Worm (Caenorhabditis elegans): ENCODE data around the gene cyp-33C12.

The cyp-33C12 gene

ce11 chrV:2181738-2182137, 22.5 kb downstream of the cyp-33C12 start, which contains the start of gene srbc-16:
TSS of gene srbc-16 (plus strand) at chrV:2182038.
- TF ChIP-seq mml-1 (tag; optimal IDR thresholded peaks at IDR 0.05): no peak
- TF ChIP-seq ama-1 (optimal IDR thresholded peaks at IDR 0.05): no peak
- no peak for TF ChIP-seq eor-1 (tag; optimal IDR thresholded peaks at IDR 0.05)
- no peak for TF ChIP-seq snpc-4 (tag; optimal IDR thresholded peaks at IDR 0.05)

- TF ChIP-seq skn-1 (tag; optimal IDR thresholded peaks at IDR 0.05) (no peak), unc-39 (tag; optimal IDR thresholded peaks at IDR 0.05) (no peak), egl-5 (tag; optimal IDR thresholded peaks at IDR 0.05) (no peak), nhr-11 (tag; optimal IDR thresholded peaks at IDR 0.05) (no peak), elt-2 (tag; optimal IDR thresholded peaks at IDR 0.05) (no peak), tbx-2 (tag; optimal IDR thresholded peaks at IDR 0.05) (no peak)
These were observed 25.0 kb downstream of the cyp-33C12 start, which contains the start of gene cyp-33C1 for ce11 chrV:2179214-2179613. TSS of gene cyp-33C1 (plus strand) at chrV:2179514.

- no peak for TF ChIP-seq unc-62 (GFP tag; optimal IDR thresholded peaks at IDR 0.05)
- TF ChIP-seq nhr-237 (tag; optimal IDR thresholded peaks at IDR 0.05): no peak
- no peak for TF ChIP-seq tbx-2 (tag; optimal IDR thresholded peaks at IDR 0.05)
- no peak for TF ChIP-seq ceh-82 (tag; optimal IDR thresholded peaks at IDR 0.05)
- TF ChIP-seq nhr-67 (tag; optimal IDR thresholded peaks at IDR 0.05): no peak
- no peak for TF ChIP-seq lin-15B (tag; optimal IDR thresholded peaks at IDR 0.05)
- no peak for TF ChIP-seq fkh-10 (GFP tag; optimal IDR thresholded peaks at IDR 0.05)
- TF ChIP-seq pha-4 (tag; optimal IDR thresholded peaks at IDR 0.05): no peak
- no peak for TF ChIP-seq ceh-9 (tag; optimal IDR thresholded peaks at IDR 0.05)
- TF ChIP-seq unc-39 (tag; optimal IDR thresholded peaks at IDR 0.05): no peak
- TF ChIP-seq nhr-43 (tag; optimal IDR thresholded peaks at IDR 0.05; ENCODE audit: poor library complexity, severe bottlenecking): no peak
- TF ChIP-seq lsy-12 (tag; optimal IDR thresholded peaks at IDR 0.05): no peak
- TF ChIP-seq ceh-16 (tag; optimal IDR thresholded peaks at IDR 0.05): no peak
- TF ChIP-seq nfya-1 (tag; optimal IDR thresholded peaks at IDR 0.05; ENCODE audit: insufficient read depth): no peak
- TF ChIP-seq elt-2 (tag; optimal IDR thresholded peaks at IDR 0.05): no peak
- TF ChIP-seq nhr-77 (tag; optimal IDR thresholded peaks at IDR 0.05): no peak
- no peak for TF ChIP-seq nhr-76 (tag; optimal IDR thresholded peaks at IDR 0.05)
- TF ChIP-seq mdl-1 (tag; optimal IDR thresholded peaks at IDR 0.05): no peak
- TF ChIP-seq lin-39 (tag; optimal IDR thresholded peaks at IDR 0.05): no peak
These were observed 26.9 kb downstream of the cyp-33C12 start, which contains the start of gene srbc-17 for ce11 chrV:2177307-2177764. TSS of gene srbc-17 (plus strand) at chrV:2177714.

- TF ChIP-seq jun-1 (tag; optimal IDR thresholded peaks at IDR 0.05) (no peak), unc-62 (GFP tag; optimal IDR thresholded peaks at IDR 0.05) (no peak), nhr-237 (tag; optimal IDR thresholded peaks at IDR 0.05) (no peak), nhr-12 (tag; optimal IDR thresholded peaks at IDR 0.05) (no peak), ceh-82 (tag; optimal IDR thresholded peaks at IDR 0.05) (no peak), unc-39 (tag; optimal IDR thresholded peaks at IDR 0.05) (no peak), mml-1 (tag; optimal IDR thresholded peaks at IDR 0.05) (no peak)
These were observed 29.0 kb downstream of the cyp-33C12 start, which contains the start of gene C45H4.18 for ce11 chrV:2175242-2175641. TSS of gene C45H4.18 (plus strand) at chrV:2175542.

ce11 chrV:2174465-2174864, 29.7 kb downstream of the cyp-33C12 start:
- TF ChIP-seq pha-4 (tag; optimal IDR thresholded peaks at IDR 0.05) (no peak), unc-39 (tag; optimal IDR thresholded peaks at IDR 0.05) (no peak), skn-1 (tag; optimal IDR thresholded peaks at IDR 0.05) (no peak), nhr-11 (tag; optimal IDR thresholded peaks at IDR 0.05) (no peak), nhr-67 (tag; optimal IDR thresholded peaks at IDR 0.05) (no peak), lsy-12 (tag; optimal IDR thresholded peaks at IDR 0.05) (no peak), nfya-1 (tag; optimal IDR thresholded peaks at IDR 0.05; ENCODE audit: insufficient read depth) (no peak), zag-1 (tag; optimal IDR thresholded peaks at IDR 0.05) (no peak), fkh-10 (GFP tag; optimal IDR thresholded peaks at IDR 0.05) (no peak), nhr-43 (tag; optimal IDR thresholded peaks at IDR 0.05; ENCODE audit: poor library complexity, severe bottlenecking) (no peak), nhr-237 (tag; optimal IDR thresholded peaks at IDR 0.05) (no peak), nhr-25 (tag; optimal IDR thresholded peaks at IDR 0.05) (no peak), ceh-28 (tag; optimal IDR thresholded peaks at IDR 0.05) (no peak), fos-1 (tag; optimal IDR thresholded peaks at IDR 0.05) (no peak), ceh-82 (tag; optimal IDR thresholded peaks at IDR 0.05) (no peak)

- no peak for TF ChIP-seq nfya-1 (tag; optimal IDR thresholded peaks at IDR 0.05; ENCODE audit: insufficient read depth)
- no peak for TF ChIP-seq fkh-2 (tag; optimal IDR thresholded peaks at IDR 0.05)
- no peak for TF ChIP-seq ama-1 (optimal IDR thresholded peaks at IDR 0.05)
- TF ChIP-seq elt-3 (tag; optimal IDR thresholded peaks at IDR 0.05): no peak
- no peak for TF ChIP-seq nhr-67 (tag; optimal IDR thresholded peaks at IDR 0.05)
- TF ChIP-seq zag-1 (tag; optimal IDR thresholded peaks at IDR 0.05): no peak
- no peak for TF ChIP-seq ceh-28 (tag; optimal IDR thresholded peaks at IDR 0.05)
- TF ChIP-seq nhr-23 (tag; optimal IDR thresholded peaks at IDR 0.05): no peak
- no peak for TF ChIP-seq ZK546.5 (tag; optimal IDR thresholded peaks at IDR 0.05)
- TF ChIP-seq nhr-11 (tag; optimal IDR thresholded peaks at IDR 0.05): no peak
- TF ChIP-seq nhr-12 (tag; optimal IDR thresholded peaks at IDR 0.05): no peak
These were observed 37.5 kb downstream of the cyp-33C12 start, which contains the start of gene srbc-19 for ce11 chrV:2166679-2167078. TSS of gene srbc-19 (minus strand) at chrV:2166779.
